Fruit fly (Drosophila melanogaster) whole organism, prepupa: Measurements from ENCODE around the gene Orct2.
A peak's percentile ranks its signal among the peaks of the same experiment; 100 is the strongest.

Source experiments
- CG11294 ChIP-seq: fragments of 200-800 bp; sonication (Bioruptor generic); IDR thresholded peaks from 2 replicates; pipeline ENCODE4 v1.3.6; 2022; ENCODE audit warnings: missing biosample characterization, missing genetic modification characterization
- CG11762 ChIP-seq: fragments of 200-800 bp; sonication (Bioruptor generic); optimal IDR thresholded peaks from 3 replicates; lab custom pipeline; 2016; ENCODE audit warnings: missing biosample characterization, missing genetic modification characterization; ENCODE audit not compliant: insufficient read depth
- CG11902 ChIP-seq: fragments of 200-800 bp; sonication (Bioruptor generic); optimal IDR thresholded peaks from 3 replicates; lab custom pipeline; 2016; ENCODE audit warnings: missing biosample characterization, missing genetic modification characterization
- CG15336 ChIP-seq: fragments of 200-800 bp; sonication (Bioruptor generic); IDR thresholded peaks from 2 replicates; pipeline ENCODE4 v1.3.6; 2022; ENCODE audit warnings: missing biosample characterization, missing genetic modification characterization
- CG1621 ChIP-seq: fragments of 200-800 bp; sonication (Bioruptor generic); optimal IDR thresholded peaks from 3 replicates; lab custom pipeline; 2018; ENCODE audit warnings: missing biosample characterization, mild to moderate bottlenecking, missing genetic modification characterization
- CG3032 ChIP-seq: fragments of 200-800 bp; optimal IDR thresholded peaks from 2 replicates; lab custom pipeline; 2019; ENCODE audit warnings: missing biosample characterization, mild to moderate bottlenecking, missing genetic modification characterization, moderate library complexity
- CG31627 ChIP-seq: fragments of 200-800 bp; sonication (Bioruptor generic); optimal IDR thresholded peaks from 3 replicates; lab custom pipeline; 2016; ENCODE audit warnings: missing biosample characterization, missing genetic modification characterization
- CG32006 ChIP-seq: fragments of 200-800 bp; sonication (Bioruptor generic); optimal IDR thresholded peaks from 3 replicates; lab custom pipeline; 2017; ENCODE audit warnings: missing biosample characterization, mild to moderate bottlenecking, missing genetic modification characterization
- CG34406 ChIP-seq: fragments of 200-800 bp; sonication (Bioruptor generic); optimal IDR thresholded peaks from 3 replicates; lab custom pipeline; 2016; ENCODE audit warnings: missing biosample characterization, missing genetic modification characterization
- CG3919 ChIP-seq: fragments of 200-800 bp; sonication (Bioruptor generic); optimal IDR thresholded peaks from 3 replicates; lab custom pipeline; 2016; ENCODE audit warnings: missing biosample characterization, missing genetic modification characterization
- CG4318 ChIP-seq: fragments of 200-800 bp; sonication (Bioruptor generic); optimal IDR thresholded peaks from 3 replicates; lab custom pipeline; 2017; ENCODE audit warnings: missing biosample characterization, mild to moderate bottlenecking, missing genetic modification characterization
- CG6163 ChIP-seq: fragments of 200-800 bp; sonication (Bioruptor generic); IDR thresholded peaks from 3 replicates; pipeline ENCODE4 v1.3.6; 2022; ENCODE audit warnings: missing biosample characterization, missing genetic modification characterization
- CG6276 ChIP-seq: fragments of 200-800 bp; sonication (Bioruptor generic); optimal IDR thresholded peaks from 2 replicates; lab custom pipeline; 2017; ENCODE audit warnings: missing biosample characterization, mild to moderate bottlenecking, missing genetic modification characterization
- CG6808 ChIP-seq: fragments of 200-800 bp; sonication (Bioruptor generic); optimal IDR thresholded peaks from 3 replicates; lab custom pipeline; 2017; ENCODE audit warnings: missing biosample characterization, missing genetic modification characterization, mild to moderate bottlenecking, moderate library complexity, missing genetic modification reagents
- CG6854 ChIP-seq: fragments of 200-800 bp; sonication (Bioruptor generic); optimal IDR thresholded peaks from 2 replicates; lab custom pipeline; 2017; ENCODE audit warnings: missing biosample characterization, mild to moderate bottlenecking, missing genetic modification characterization
- CG7368 ChIP-seq: fragments of 200-800 bp; sonication (Bioruptor generic); optimal IDR thresholded peaks from 3 replicates; lab custom pipeline; 2016; ENCODE audit warnings: missing biosample characterization, missing genetic modification characterization
- CG8119 ChIP-seq: fragments of 200-800 bp; sonication (Bioruptor generic); IDR thresholded peaks from 3 replicates; pipeline ENCODE4 v1.3.6; 2022; ENCODE audit warnings: missing biosample characterization, missing genetic modification characterization
- CG8632 ChIP-seq: fragments of 200-800 bp; sonication (Bioruptor generic); optimal IDR thresholded peaks from 3 replicates; lab custom pipeline; 2016; ENCODE audit warnings: missing biosample characterization, missing genetic modification characterization
- CG9139 ChIP-seq: fragments of 200-800 bp; sonication (Bioruptor generic); optimal IDR thresholded peaks from 3 replicates; lab custom pipeline; 2017; ENCODE audit warnings: missing biosample characterization, mild to moderate bottlenecking, missing genetic modification characterization
- Eip75B ChIP-seq: fragments of 200-800 bp; sonication (Bioruptor generic); optimal IDR thresholded peaks from 3 replicates; lab custom pipeline; 2016; ENCODE audit warnings: missing biosample characterization, missing genetic modification characterization
- Eip78C ChIP-seq: fragments of 200-800 bp; sonication (Bioruptor generic); peaks from one replicate; lab custom pipeline; 2016; ENCODE audit warnings: missing biosample characterization, missing genetic modification characterization
- Ets21C ChIP-seq: fragments of 200-800 bp; sonication (Bioruptor generic); optimal IDR thresholded peaks from 3 replicates; lab custom pipeline; 2016; ENCODE audit warnings: missing biosample characterization, missing genetic modification characterization
- Gug ChIP-seq: fragments of 200-800 bp; sonication (Bioruptor generic); IDR thresholded peaks from 2 replicates; pipeline ENCODE4 v1.3.6; 2022; ENCODE audit warnings: missing biosample characterization, missing genetic modification characterization
- Hr38 ChIP-seq: sonication (Bioruptor generic); optimal IDR thresholded peaks from 2 replicates; lab custom pipeline; 2016; ENCODE audit warnings: missing biosample characterization, missing genetic modification characterization
- Hr39 ChIP-seq: fragments of 200-800 bp; sonication (Bioruptor generic); optimal IDR thresholded peaks from 2 replicates; lab custom pipeline; 2016; ENCODE audit warnings: missing biosample characterization, missing genetic modification characterization
- Hr4 ChIP-seq: fragments of 200-800 bp; sonication (Bioruptor generic); optimal IDR thresholded peaks from 3 replicates; lab custom pipeline; 2016; ENCODE audit warnings: missing biosample characterization, missing genetic modification characterization
- Lpt ChIP-seq: fragments of 200-800 bp; sonication (Bioruptor generic); optimal IDR thresholded peaks from 3 replicates; lab custom pipeline; 2016; ENCODE audit warnings: missing biosample characterization, missing genetic modification characterization
- Sox102F ChIP-seq: fragments of 200-800 bp; sonication (Bioruptor generic); optimal IDR thresholded peaks from 2 replicates; lab custom pipeline; 2016; ENCODE audit warnings: missing biosample characterization, mild to moderate bottlenecking, missing genetic modification characterization
- Sox15 ChIP-seq: fragments of 200-800 bp; sonication (Bioruptor generic); optimal IDR thresholded peaks from 3 replicates; lab custom pipeline; 2016; ENCODE audit warnings: missing biosample characterization, missing genetic modification characterization
- dsx ChIP-seq: fragments of 200-800 bp; optimal IDR thresholded peaks from 3 replicates; lab custom pipeline; 2019; ENCODE audit warnings: missing biosample characterization, mild to moderate bottlenecking, missing genetic modification characterization, moderate library complexity; ENCODE audit not compliant: poor library complexity, severe bottlenecking
- eg ChIP-seq: fragments of 200-800 bp; sonication (Bioruptor generic); IDR thresholded peaks from 3 replicates; pipeline ENCODE4 v1.3.6; 2022; ENCODE audit warnings: missing biosample characterization, missing genetic modification characterization
- fd59A ChIP-seq: fragments of 200-800 bp; sonication (Bioruptor generic); optimal IDR thresholded peaks from 2 replicates; lab custom pipeline; 2017; ENCODE audit warnings: missing biosample characterization, mild to moderate bottlenecking, missing genetic modification characterization, missing genetic modification reagents
- fd85E ChIP-seq: fragments of 200-800 bp; sonication (Bioruptor generic); optimal IDR thresholded peaks from 3 replicates; lab custom pipeline; 2016; ENCODE audit warnings: missing biosample characterization, missing genetic modification characterization
- fkh ChIP-seq: fragments of 200-800 bp; sonication (Bioruptor generic); optimal IDR thresholded peaks from 3 replicates; lab custom pipeline; 2017; ENCODE audit warnings: missing biosample characterization, mild to moderate bottlenecking, missing genetic modification characterization, moderate library complexity
- net ChIP-seq: fragments of 200-800 bp; sonication (Bioruptor generic); optimal IDR thresholded peaks from 3 replicates; lab custom pipeline; 2016; ENCODE audit warnings: missing biosample characterization, missing genetic modification characterization
- pdm3 ChIP-seq: fragments of 200-800 bp; sonication (Bioruptor generic); optimal IDR thresholded peaks from 3 replicates; lab custom pipeline; 2016; ENCODE audit warnings: missing biosample characterization, missing genetic modification characterization
- salr ChIP-seq, 2 experiments: fragments of 200-800 bp; sonication (Bioruptor generic); optimal IDR thresholded peaks; 3 replicates each; lab custom pipeline; 2016 to 2018; ENCODE audit warnings: missing biosample characterization in 2 of 2, missing genetic modification characterization in 2 of 2, mild to moderate bottlenecking in 1 of 2
- ss ChIP-seq, 2 experiments: fragments of 200-800 bp; sonication (Bioruptor generic); optimal IDR thresholded peaks; 2 replicates in 1 of 2; 3 replicates in 1 of 2; lab custom pipeline; 2017 to 2018; ENCODE audit warnings: mild to moderate bottlenecking in 2 of 2, missing biosample characterization in 2 of 2, missing genetic modification characterization in 2 of 2, moderate library complexity in 1 of 2
- svp ChIP-seq: fragments of 200-800 bp; sonication (Bioruptor generic); peaks from one replicate; lab custom pipeline; 2016; ENCODE audit warnings: missing biosample characterization, missing genetic modification characterization
- topi ChIP-seq: fragments of 200-800 bp; sonication (Bioruptor generic); optimal IDR thresholded peaks from 3 replicates; lab custom pipeline; 2016; ENCODE audit warnings: missing biosample characterization, missing genetic modification characterization
- vri ChIP-seq: fragments of 200-800 bp; sonication (Bioruptor generic); optimal IDR thresholded peaks from 3 replicates; lab custom pipeline; 2016; ENCODE audit warnings: missing biosample characterization, mild to moderate bottlenecking, missing genetic modification characterization

Orct2 gene

DNA sequence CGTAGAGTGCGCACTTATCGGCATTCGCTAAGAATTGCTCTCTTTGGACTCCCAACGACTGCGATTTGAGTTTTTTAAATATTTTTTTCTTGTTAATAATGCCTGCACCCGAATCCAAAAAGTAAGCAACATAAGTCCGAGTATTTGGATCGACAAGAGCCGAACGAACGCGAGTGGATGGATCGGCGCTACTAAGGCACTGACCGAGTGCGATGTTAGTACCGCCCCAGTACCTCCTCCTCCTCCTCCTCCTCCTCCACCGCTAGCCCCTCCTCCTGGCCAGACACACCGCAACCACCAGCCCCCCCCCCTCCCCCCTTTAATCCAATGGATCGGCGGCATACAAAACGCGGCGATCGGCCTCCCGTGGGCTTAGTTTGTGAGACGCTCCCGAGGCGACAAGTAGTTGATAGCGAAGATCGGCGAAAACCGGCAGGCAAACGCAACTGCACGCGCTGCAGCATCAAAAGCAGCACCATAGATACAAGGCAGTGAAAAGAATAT is 10.8 kb downstream of the Orct2 start, which contains the start of gene CG6356 (continued):
- TF ChIP-seq CG6163 (GFP tag; lab: Robert Waterston, UW), result peak; percentile 27; the same call in 1 of the 3 replicates

DNA sequence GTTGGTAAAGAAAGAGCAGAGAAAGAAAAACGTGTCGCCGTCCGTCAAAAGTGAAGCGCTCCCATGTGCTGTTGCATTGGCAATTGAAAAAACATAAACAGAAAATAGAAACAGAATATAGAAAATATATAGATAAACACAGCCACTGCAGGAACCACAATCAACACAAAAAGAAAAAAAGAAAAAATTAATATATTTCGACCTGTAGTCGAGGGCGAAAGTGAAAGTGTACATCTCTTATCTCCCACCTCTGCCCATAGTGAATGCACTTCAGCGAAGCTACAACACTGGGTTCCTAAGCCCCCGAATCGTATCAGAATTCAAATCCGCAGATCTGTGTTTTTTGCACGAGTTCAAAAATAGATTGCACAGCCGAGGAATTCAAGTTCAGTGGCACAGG is 11.3 kb downstream of the Orct2 start:
- TF ChIP-seq svp (GFP tag; lab: Kevin White, UChicago), result peak; percentile 78
- no peak for TF ChIP-seq CG8119 (GFP tag; lab: Robert Waterston, UW)

- no peak for TF ChIP-seq fkh (GFP tag; lab: Kevin White, UChicago)
- no peak for TF ChIP-seq Hr4 (GFP tag; lab: Kevin White, UChicago)
- TF ChIP-seq salr (GFP tag; optimal IDR thresholded peaks at IDR 0.05; lab: Kevin White, UChicago), result no peak
- TF ChIP-seq topi (GFP tag; lab: Kevin White, UChicago), result no peak
- peak; percentile 11 for TF ChIP-seq CG1621 (tag; lab: Kevin White, UChicago)
- TF ChIP-seq CG11902 (GFP tag; lab: Kevin White, UChicago), result no peak
- TF ChIP-seq ss (GFP tag; optimal IDR thresholded peaks at IDR 0.05; lab: Kevin White, UChicago), result peak in 1 of 2 experiments; percentile 42
- TF ChIP-seq Eip75B (GFP tag; lab: Kevin White, UChicago), result no peak
- TF ChIP-seq dsx (GFP tag; lab: Kevin White, UChicago), result peak; percentile 5
- peak; percentile 20 for TF ChIP-seq Eip78C (GFP tag; lab: Kevin White, UChicago)
- TF ChIP-seq CG3919 (GFP tag; lab: Kevin White, UChicago), result no peak
- TF ChIP-seq CG6276 (GFP tag; lab: Kevin White, UChicago), result no peak
- peak; percentile 96 for TF ChIP-seq svp (GFP tag; lab: Kevin White, UChicago)
Observed at dm6 chr3R:24285423-24285822, 12.6 kb downstream of the Orct2 start.

DNA sequence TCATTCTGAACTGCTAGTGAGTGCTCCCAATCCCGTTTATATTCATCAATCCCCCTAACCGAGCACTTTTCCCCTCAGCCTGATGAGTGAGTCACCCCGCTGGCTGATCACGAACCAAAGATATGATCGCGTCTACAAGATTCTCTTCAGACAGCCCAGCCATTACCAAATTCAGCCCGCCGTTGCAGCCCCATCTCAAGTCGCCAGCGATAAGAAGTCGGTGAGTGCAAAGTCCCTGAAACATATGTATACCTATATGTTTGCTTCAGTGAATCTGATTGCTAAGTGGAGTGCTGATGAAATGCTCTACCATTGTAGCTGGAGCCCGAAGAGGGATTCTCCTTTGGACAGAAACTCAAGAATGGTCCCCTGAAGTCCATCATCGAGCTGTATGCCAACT is 14.3 kb downstream of the Orct2 start:
- TF ChIP-seq vri (GFP tag; lab: Kevin White, UChicago) (no peak), salr (GFP tag; optimal IDR thresholded peaks at IDR 0.05; lab: Kevin White, UChicago) (no peak), CG3032 (tag; lab: Kevin White, UChicago) (no peak), Hr38 (GFP tag; lab: Kevin White, UChicago) (no peak), fd85E (GFP tag; lab: Kevin White, UChicago) (no peak), ss (GFP tag; optimal IDR thresholded peaks at IDR 0.05; lab: Kevin White, UChicago) (peak; percentile 58 to 70), CG6854 (GFP tag; lab: Kevin White, UChicago) (peak; percentile 5), svp (GFP tag; lab: Kevin White, UChicago) (peak; percentile 82), CG15336 (GFP tag; lab: Robert Waterston, UW) (no peak), CG9139 (GFP tag; lab: Kevin White, UChicago) (peak; percentile 32), Eip78C (GFP tag; lab: Kevin White, UChicago) (peak; percentile 30), CG6276 (GFP tag; lab: Kevin White, UChicago) (peak; percentile 5), Gug (GFP tag; lab: Robert Waterston, UW) (no peak), topi (GFP tag; lab: Kevin White, UChicago) (no peak), CG31627 (GFP tag; lab: Kevin White, UChicago) (no peak)

DNA sequence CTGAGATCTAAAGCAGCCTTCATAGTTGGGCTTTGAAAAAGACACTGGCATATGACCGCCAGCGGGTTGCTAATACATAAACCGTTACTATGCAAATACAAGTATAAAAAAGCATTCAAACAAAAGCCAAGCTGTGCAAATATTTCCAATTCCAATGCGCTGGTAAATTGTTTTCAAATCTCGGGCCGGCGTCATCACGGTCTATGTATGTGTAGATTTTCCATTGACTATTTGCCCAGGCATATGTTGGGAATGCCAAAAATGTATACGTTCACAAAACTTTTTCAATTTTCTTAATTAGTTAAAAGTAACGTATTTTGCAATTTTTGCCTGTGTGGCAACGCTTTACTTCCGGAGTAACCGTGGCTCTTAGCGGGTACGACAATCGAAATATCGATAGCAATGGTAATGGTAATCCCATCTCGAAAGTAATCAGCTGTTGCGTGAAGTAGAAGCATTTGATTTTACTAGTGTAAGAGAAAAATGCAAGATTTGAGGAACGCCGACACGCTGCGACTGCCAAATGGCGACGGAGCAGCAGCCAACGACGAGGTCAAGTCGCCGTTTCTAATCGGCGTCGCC is 17.0 kb downstream of the Orct2 start, which contains the start of the genes CG34290 and Uck:
Gene CG34290, minus strand, starts transcription at position 51 of the 582 bp plus-strand sequence.
Gene Uck, plus strand, starts transcription at position 405 of the 582 bp plus-strand sequence.
- no peak for TF ChIP-seq Lpt (GFP tag; lab: Kevin White, UChicago)
- peak; percentile 51 for TF ChIP-seq CG31627 (GFP tag; lab: Kevin White, UChicago)
- TF ChIP-seq CG11762, result peak; percentile 18
- no peak for TF ChIP-seq Sox15 (GFP tag; lab: Kevin White, UChicago)
- TF ChIP-seq Ets21C (GFP tag; lab: Kevin White, UChicago), result no peak
- peak; percentile 76 for TF ChIP-seq CG3919 (GFP tag; lab: Kevin White, UChicago)
- peak; percentile 56 for TF ChIP-seq eg (GFP tag; lab: Robert Waterston, UW)
- peak; percentile 41 for TF ChIP-seq net (GFP tag; lab: Kevin White, UChicago)
- TF ChIP-seq CG8119 (GFP tag; lab: Robert Waterston, UW), result no peak
- peak; percentile 27 for TF ChIP-seq fd59A (GFP tag; lab: Kevin White, UChicago)
- TF ChIP-seq CG8632 (GFP tag; lab: Kevin White, UChicago), result peak; percentile 27
- TF ChIP-seq Eip75B (GFP tag; lab: Kevin White, UChicago), result peak; percentile 50
- TF ChIP-seq Sox102F (GFP tag; lab: Kevin White, UChicago), result peak; percentile 47
- TF ChIP-seq CG6808 (GFP tag; lab: Kevin White, UChicago), result peak; percentile 51
- no peak for TF ChIP-seq CG11294
- TF ChIP-seq CG34406 (GFP tag; lab: Kevin White, UChicago), result peak; percentile 35
- TF ChIP-seq CG6854 (GFP tag; lab: Kevin White, UChicago), result peak; percentile 53
- no peak for TF ChIP-seq pdm3
- TF ChIP-seq CG4318 (GFP tag; lab: Kevin White, UChicago), result no peak
- peak; percentile 40 for TF ChIP-seq CG7368 (GFP tag; lab: Kevin White, UChicago)
- TF ChIP-seq CG32006, result no peak
- no peak for TF ChIP-seq Hr38 (GFP tag; lab: Kevin White, UChicago)
- peak; percentile 75 for TF ChIP-seq CG6163 (GFP tag; lab: Robert Waterston, UW)
- no peak for TF ChIP-seq Hr39 (GFP tag; lab: Kevin White, UChicago)
